Fruit fly (Drosophila melanogaster) whole organism, embryonic: ENCODE results near the gene frm.

Experiments
- Asciz ChIP-seq: fragments of 200-800 bp; sonication (Bioruptor generic); optimal IDR thresholded peaks from 2 replicates; lab custom pipeline; 2017; ENCODE audit warnings: missing biosample characterization, mild to moderate bottlenecking, missing genetic modification characterization, missing genetic modification reagents
- Atf6 ChIP-seq: fragments of 200-800 bp; sonication (Bioruptor generic); IDR thresholded peaks from 2 replicates; pipeline ENCODE4 v1.3.6; 2022; ENCODE audit warnings: missing biosample characterization, missing genetic modification characterization
- CG10543 ChIP-seq: fragments of 200-800 bp; sonication (Bioruptor generic); optimal IDR thresholded peaks from 3 replicates; lab custom pipeline; 2017; ENCODE audit warnings: missing biosample characterization, mild to moderate bottlenecking, missing genetic modification characterization, moderate library complexity
- CG16815 ChIP-seq: fragments of 200-800 bp; sonication (Bioruptor generic); optimal IDR thresholded peaks from 3 replicates; lab custom pipeline; 2017; ENCODE audit warnings: missing biosample characterization, mild to moderate bottlenecking, missing genetic modification characterization
- CG16863 ChIP-seq: fragments of 200-800 bp; sonication (Bioruptor generic); optimal IDR thresholded peaks from 3 replicates; lab custom pipeline; 2016; ENCODE audit warnings: missing biosample characterization, missing genetic modification characterization
- CG17802 ChIP-seq: fragments of 200-800 bp; sonication (Bioruptor generic); optimal IDR thresholded peaks from 2 replicates; lab custom pipeline; 2018; ENCODE audit warnings: missing biosample characterization, mild to moderate bottlenecking, missing genetic modification characterization, moderate library complexity
- CG31224 ChIP-seq: fragments of 200-800 bp; sonication (Bioruptor generic); IDR thresholded peaks from 2 replicates; pipeline ENCODE4 v1.3.6; 2022; ENCODE audit warnings: missing biosample characterization, missing genetic modification characterization
- CG3163 ChIP-seq: fragments of 200-800 bp; sonication (Bioruptor generic); optimal IDR thresholded peaks from 3 replicates; lab custom pipeline; 2016; ENCODE audit warnings: missing biosample characterization, missing genetic modification characterization
- CG34224 ChIP-seq: fragments of 200-800 bp; sonication (Bioruptor generic); IDR thresholded peaks from 3 replicates; pipeline ENCODE4 v1.3.6; 2022; ENCODE audit warnings: missing biosample characterization, missing genetic modification characterization; ENCODE audit not compliant: partially characterized antibody
- CG3847 ChIP-seq: fragments of 200-800 bp; sonication (Bioruptor generic); IDR thresholded peaks from 2 replicates; pipeline ENCODE4 v1.3.6; 2022; ENCODE audit warnings: missing biosample characterization, missing genetic modification characterization
- CG3995 ChIP-seq: fragments of 200-800 bp; sonication (Bioruptor generic); optimal IDR thresholded peaks from 3 replicates; lab custom pipeline; 2016; ENCODE audit warnings: missing biosample characterization, missing genetic modification characterization
- CG4424 ChIP-seq: fragments of 200-800 bp; sonication (Bioruptor generic); optimal IDR thresholded peaks from 3 replicates; lab custom pipeline; 2016; ENCODE audit warnings: missing biosample characterization, missing genetic modification characterization
- CG4617 ChIP-seq: fragments of 200-800 bp; sonication (Bioruptor generic); optimal IDR thresholded peaks from 3 replicates; lab custom pipeline; 2016; ENCODE audit warnings: missing biosample characterization, missing genetic modification characterization, borderline replicate concordance
- CG6175 ChIP-seq: fragments of 200-800 bp; sonication (Bioruptor generic); IDR thresholded peaks from 3 replicates; pipeline ENCODE4 v1.3.6; 2022; ENCODE audit warnings: missing biosample characterization, missing genetic modification characterization
- CG6683 ChIP-seq: fragments of 200-800 bp; sonication (Bioruptor generic); optimal IDR thresholded peaks from 2 replicates; lab custom pipeline; 2017; ENCODE audit warnings: missing biosample characterization, mild to moderate bottlenecking, missing genetic modification characterization, missing genetic modification reagents
- CG7839 ChIP-seq: fragments of 200-800 bp; sonication (Bioruptor generic); optimal IDR thresholded peaks from 3 replicates; lab custom pipeline; 2018; ENCODE audit warnings: missing biosample characterization, mild to moderate bottlenecking, missing genetic modification characterization, moderate library complexity
- CG7928 ChIP-seq: fragments of 200-800 bp; sonication (Bioruptor generic); optimal IDR thresholded peaks from 2 replicates; lab custom pipeline; 2017; ENCODE audit warnings: missing biosample characterization, mild to moderate bottlenecking, missing genetic modification characterization
- CG8359 ChIP-seq: fragments of 200-800 bp; sonication (Bioruptor generic); optimal IDR thresholded peaks from 2 replicates; lab custom pipeline; 2017; ENCODE audit warnings: missing biosample characterization, mild to moderate bottlenecking, missing genetic modification characterization, borderline replicate concordance
- CG8765 ChIP-seq: fragments of 200-800 bp; sonication (Bioruptor generic); IDR thresholded peaks from 2 replicates; pipeline ENCODE4 v1.3.6; 2022; ENCODE audit warnings: missing biosample characterization, missing genetic modification characterization
- CG9609 ChIP-seq: fragments of 200-800 bp; sonication (Bioruptor generic); optimal IDR thresholded peaks from 3 replicates; lab custom pipeline; 2016; ENCODE audit warnings: missing biosample characterization, missing genetic modification characterization
- Dfd ChIP-seq, 2 experiments: fragments of >200 bp; optimal IDR thresholded peaks; 2 replicates each; lab custom pipeline; 2017; ENCODE audit warnings: missing biosample characterization in 2 of 2, missing genetic modification characterization in 2 of 2
- Dip3 ChIP-seq: fragments of 200-800 bp; sonication (Bioruptor generic); optimal IDR thresholded peaks from 3 replicates; lab custom pipeline; 2016; ENCODE audit warnings: missing biosample characterization, missing genetic modification characterization
- Eip74EF ChIP-seq, 2 experiments: fragments of 200-800 bp in 1 of 2; fragments of >200 bp in 1 of 2; sonication (Bioruptor generic) in 1 of 2; optimal IDR thresholded peaks; 2 replicates each; lab custom pipeline; 2017 to 2019; ENCODE audit warnings: missing biosample characterization in 2 of 2, missing genetic modification characterization in 2 of 2, mild to moderate bottlenecking in 1 of 2, moderate library complexity in 1 of 2
- Ets65A ChIP-seq: fragments of 200-800 bp; sonication (Bioruptor generic); peaks from one replicate; lab custom pipeline; 2016; ENCODE audit warnings: missing biosample characterization, missing genetic modification characterization
- Fer2 ChIP-seq: fragments of 200-800 bp; sonication (Bioruptor generic); optimal IDR thresholded peaks from 2 replicates; lab custom pipeline; 2018; ENCODE audit warnings: missing biosample characterization, mild to moderate bottlenecking, missing genetic modification characterization, moderate library complexity
- Fer3 ChIP-seq: fragments of 200-800 bp; sonication (Bioruptor generic); optimal IDR thresholded peaks from 2 replicates; lab custom pipeline; 2018; ENCODE audit warnings: missing biosample characterization, mild to moderate bottlenecking, missing genetic modification characterization, moderate library complexity
- Gsc ChIP-seq: fragments of 200-800 bp; sonication (Bioruptor generic); IDR thresholded peaks from 2 replicates; pipeline ENCODE4 v1.3.6; 2022; ENCODE audit warnings: missing biosample characterization, missing genetic modification characterization
- Hr3 ChIP-seq: fragments of 200-800 bp; sonication (Bioruptor generic); optimal IDR thresholded peaks from 3 replicates; lab custom pipeline; 2016; ENCODE audit warnings: missing biosample characterization, missing genetic modification characterization
- Lim3 ChIP-seq: fragments of 200-800 bp; sonication (Bioruptor generic); IDR thresholded peaks from 2 replicates; pipeline ENCODE4 v1.3.6; 2022; ENCODE audit warnings: missing biosample characterization, missing genetic modification characterization
- Ravus ChIP-seq: fragments of 200-800 bp; sonication (Bioruptor generic); IDR thresholded peaks from 2 replicates; pipeline ENCODE4 v1.3.6; 2022; ENCODE audit warnings: missing biosample characterization, missing genetic modification characterization
- Side ChIP-seq: fragments of 200-800 bp; sonication (Bioruptor generic); optimal IDR thresholded peaks from 2 replicates; lab custom pipeline; 2016; ENCODE audit warnings: missing biosample characterization, missing genetic modification characterization
- Tbp ChIP-seq: fragments of >200 bp; optimal IDR thresholded peaks from 2 replicates; lab custom pipeline; 2018; ENCODE audit warnings: missing biosample characterization, missing genetic modification characterization
- aop ChIP-seq: fragments of 200-800 bp; sonication (Bioruptor generic); IDR thresholded peaks from 2 replicates; pipeline ENCODE4 v1.3.6; 2022; ENCODE audit warnings: missing biosample characterization, missing genetic modification characterization
- chn ChIP-seq: fragments of 200-800 bp; sonication (Bioruptor generic); optimal IDR thresholded peaks from 2 replicates; lab custom pipeline; 2016; ENCODE audit warnings: missing biosample characterization, missing genetic modification characterization
- crp ChIP-seq, 2 experiments: fragments of 200-800 bp; sonication (Bioruptor generic); optimal IDR thresholded peaks; 2 replicates in 1 of 2; 3 replicates in 1 of 2; lab custom pipeline; 2017; ENCODE audit warnings: missing biosample characterization in 2 of 2, missing genetic modification characterization in 2 of 2, mild to moderate bottlenecking in 1 of 2, moderate library complexity in 1 of 2
- dan ChIP-seq: fragments of 200-800 bp; sonication (Bioruptor generic); IDR thresholded peaks from 2 replicates; pipeline ENCODE4 v1.3.6; 2022; ENCODE audit warnings: missing biosample characterization, missing genetic modification characterization
- dmrt11E ChIP-seq: fragments of 200-800 bp; sonication (Bioruptor generic); optimal IDR thresholded peaks from 3 replicates; lab custom pipeline; 2018; ENCODE audit warnings: missing biosample characterization, mild to moderate bottlenecking, missing genetic modification characterization, moderate library complexity
- eve ChIP-seq, 2 experiments: fragments of >200 bp; optimal IDR thresholded peaks; 2 replicates each; lab custom pipeline; 2017; ENCODE audit warnings: missing biosample characterization in 2 of 2, missing genetic modification characterization in 2 of 2
- fd64A ChIP-seq: fragments of 200-800 bp; sonication (Bioruptor generic); optimal IDR thresholded peaks from 3 replicates; lab custom pipeline; 2018; ENCODE audit warnings: missing biosample characterization, mild to moderate bottlenecking, missing genetic modification characterization
- fu2 ChIP-seq: fragments of 200-800 bp; sonication (Bioruptor generic); optimal IDR thresholded peaks from 2 replicates; lab custom pipeline; 2016; ENCODE audit warnings: missing biosample characterization, missing genetic modification characterization
- gem ChIP-seq: fragments of 200-800 bp; sonication (Bioruptor generic); optimal IDR thresholded peaks from 2 replicates; lab custom pipeline; 2019; ENCODE audit warnings: missing biosample characterization, mild to moderate bottlenecking, missing genetic modification characterization, moderate library complexity
- klu ChIP-seq: fragments of 200-800 bp; sonication (Bioruptor generic); IDR thresholded peaks from 2 replicates; pipeline ENCODE4 v1.3.6; 2022; ENCODE audit warnings: missing biosample characterization, missing genetic modification characterization
- lilli ChIP-seq: fragments of 200-800 bp; sonication (Bioruptor generic); optimal IDR thresholded peaks from 3 replicates; lab custom pipeline; 2016; ENCODE audit warnings: missing biosample characterization, missing genetic modification characterization
- odd ChIP-seq: fragments of 200-800 bp; sonication (Bioruptor generic); optimal IDR thresholded peaks from 2 replicates; lab custom pipeline; 2017; ENCODE audit warnings: missing biosample characterization, mild to moderate bottlenecking, missing genetic modification characterization
- pan ChIP-seq, 4 experiments: fragments of >200 bp in 3 of 4; fragments of 200-800 bp in 1 of 4; sonication (Bioruptor generic) in 1 of 4; optimal IDR thresholded peaks in 3 of 4; IDR thresholded peaks in 1 of 4; 2 replicates each; pipeline versions ENCODE4 v1.3.6 to Lab custom; 2017 to 2022; ENCODE audit warnings: missing biosample characterization in 2 of 4, missing genetic modification characterization in 2 of 4, mixed read lengths in 1 of 4
- pfk ChIP-seq: fragments of 200-800 bp; sonication (Bioruptor generic); optimal IDR thresholded peaks from 2 replicates; lab custom pipeline; 2018; ENCODE audit warnings: missing biosample characterization, mild to moderate bottlenecking, missing genetic modification characterization, moderate library complexity
- stwl ChIP-seq: fragments of 200-800 bp; sonication (Bioruptor generic); optimal IDR thresholded peaks from 3 replicates; lab custom pipeline; 2018; ENCODE audit warnings: missing biosample characterization, mild to moderate bottlenecking, missing genetic modification characterization, moderate library complexity
- sug ChIP-seq: fragments of 200-800 bp; optimal IDR thresholded peaks from 2 replicates; lab custom pipeline; 2019; ENCODE audit warnings: missing biosample characterization, mild to moderate bottlenecking, missing genetic modification characterization, moderate library complexity
- unpg ChIP-seq: fragments of 200-800 bp; sonication (Bioruptor generic); optimal IDR thresholded peaks from 3 replicates; lab custom pipeline; 2018; ENCODE audit warnings: missing biosample characterization, mild to moderate bottlenecking, missing genetic modification characterization, moderate library complexity
- zen2 ChIP-seq: fragments of 200-800 bp; sonication (Bioruptor generic); IDR thresholded peaks from 3 replicates; pipeline ENCODE4 v1.3.6; 2022; ENCODE audit warnings: missing biosample characterization, missing genetic modification characterization; ENCODE audit not compliant: partially characterized antibody

frm gene

dm6 chr3L:5565051-5565688, 14.2 kb upstream of the frm start, which contains the start of gene bc10 (continued):
- TF ChIP-seq pfk (no peak), chn (GFP tag; lab: Kevin White, UChicago) (no peak), CG31224 (GFP tag; lab: Robert Waterston, UW) (no peak), CG16815 (no peak), unpg (no peak), Dfd (GFP tag; optimal IDR thresholded peaks at IDR 0.05; lab: Kevin White, UChicago) (no peak), pan (optimal IDR thresholded peaks at IDR 0.05; lab: Kevin White, UChicago) (no peak), pan (GFP tag; optimal IDR thresholded peaks at IDR 0.05 in 1 of 2, IDR thresholded peaks at IDR 0.05 in 1 of 2) (no peak), CG10543 (GFP tag; lab: Kevin White, UChicago) (no peak), odd (GFP tag; lab: Kevin White, UChicago) (no peak), CG9609 (no peak), Asciz (GFP tag; lab: Kevin White, UChicago) (no peak), crp (GFP tag; optimal IDR thresholded peaks at IDR 0.05; lab: Kevin White, UChicago) (peak in 1 of 2 experiments; percentile 50), dan (GFP tag; lab: Robert Waterston, UW) (no peak), CG3847 (GFP tag; lab: Robert Waterston, UW) (0 out of 2 replicates have a peak, but pooled peaks have one; percentile 26), CG16863 (GFP tag; lab: Kevin White, UChicago) (no peak), CG34224 (GFP tag; lab: Robert Waterston, UW) (peak; percentile 84), Atf6 (no peak), CG7928 (GFP tag; lab: Kevin White, UChicago) (no peak), gem (tag; lab: Kevin White, UChicago) (no peak), CG17802 (tag; lab: Kevin White, UChicago) (no peak), sug (tag; lab: Kevin White, UChicago) (peak; percentile 44), CG4424 (GFP tag; lab: Kevin White, UChicago) (no peak), lilli (no peak), Ravus (GFP tag; lab: Robert Waterston, UW) (no peak), dmrt11E (tag; lab: Kevin White, UChicago) (no peak), Eip74EF (GFP tag; optimal IDR thresholded peaks at IDR 0.05; lab: Kevin White, UChicago) (no peak), fd64A (GFP tag; lab: Kevin White, UChicago) (no peak), Fer3 (tag; lab: Kevin White, UChicago) (no peak), Lim3 (GFP tag; lab: Robert Waterston, UW) (no peak), CG7839 (tag; lab: Kevin White, UChicago) (no peak), zen2 (GFP tag; lab: Robert Waterston, UW) (peak; percentile 54; the same call in 1 of the 3 replicates), aop (GFP tag; lab: Robert Waterston, UW) (no peak), klu (GFP tag; lab: Robert Waterston, UW) (no peak), stwl (tag; lab: Kevin White, UChicago) (peak; percentile 56), CG4617 (peak; percentile 75), Tbp (GFP tag; lab: Kevin White, UChicago) (no peak), Dip3 (GFP tag; lab: Kevin White, UChicago) (no peak), CG8765 (GFP tag; lab: Robert Waterston, UW) (no peak), Side (GFP tag; lab: Kevin White, UChicago) (no peak), Ets65A (GFP tag; lab: Kevin White, UChicago) (no peak), CG6175 (no peak), CG3995 (GFP tag; lab: Kevin White, UChicago) (peak; percentile 73), Hr3 (GFP tag; lab: Kevin White, UChicago) (no peak), fu2 (GFP tag; lab: Kevin White, UChicago) (no peak), CG8359 (GFP tag; lab: Kevin White, UChicago) (no peak), CG6683 (GFP tag; lab: Kevin White, UChicago) (no peak), eve (GFP tag; optimal IDR thresholded peaks at IDR 0.05; lab: Kevin White, UChicago) (no peak), Fer2 (tag; lab: Kevin White, UChicago) (no peak), CG3163 (GFP tag; lab: Kevin White, UChicago) (no peak), Gsc (GFP tag; lab: Robert Waterston, UW) (no peak)
